Worm (Caenorhabditis elegans) whole organism, late embryonic: ENCODE results near the gene EEED8.2.

Experiments
- C08G9.2 ChIP-seq: sonication (generic microtip); optimal IDR thresholded peaks from 2 replicates; lab custom pipeline; 2016; ENCODE audit warnings: mild to moderate bottlenecking, missing genetic modification characterization, moderate library complexity, missing compliant biosample characterization
- C38D4.7 ChIP-seq: fragments of 200-800 bp; sonication (Bioruptor generic); optimal IDR thresholded peaks from 2 replicates; lab custom pipeline; 2018; ENCODE audit warnings: mild to moderate bottlenecking, missing genetic modification characterization, moderate library complexity, missing compliant biosample characterization
- K02D7.2 ChIP-seq: sonication (generic microtip); optimal IDR thresholded peaks from 2 replicates; lab custom pipeline; 2017; ENCODE audit warnings: mild to moderate bottlenecking, missing genetic modification characterization, missing compliant biosample characterization
- K09A11.1 ChIP-seq: sonication (generic microtip); optimal IDR thresholded peaks from 2 replicates; lab custom pipeline; 2017; ENCODE audit warnings: antibody characterized with exemption, mild to moderate bottlenecking, missing genetic modification characterization, missing compliant biosample characterization; ENCODE audit not compliant: insufficient read depth
- T23F11.4 ChIP-seq: fragments of 200-800 bp; sonication (Bioruptor generic); optimal IDR thresholded peaks from 2 replicates; lab custom pipeline; 2018; ENCODE audit warnings: mild to moderate bottlenecking, missing genetic modification characterization, missing compliant biosample characterization
- ahr-1 ChIP-seq: sonication (generic microtip); optimal IDR thresholded peaks from 2 replicates; lab custom pipeline; 2016; ENCODE audit warnings: missing genetic modification characterization, missing compliant biosample characterization
- ceh-14 ChIP-seq: sonication (generic microtip); optimal IDR thresholded peaks from 2 replicates; lab custom pipeline; 2016; ENCODE audit warnings: missing genotype, missing genetic modification characterization, missing compliant biosample characterization
- ceh-18 ChIP-seq: sonication (generic microtip); optimal IDR thresholded peaks from 2 replicates; lab custom pipeline; 2016; ENCODE audit warnings: missing genetic modification characterization, missing compliant biosample characterization
- ceh-2 ChIP-seq: sonication (generic microtip); optimal IDR thresholded peaks from 2 replicates; lab custom pipeline; 2016; ENCODE audit warnings: missing genotype, missing genetic modification characterization, missing compliant biosample characterization
- ceh-22 ChIP-seq: sonication (generic microtip); optimal IDR thresholded peaks from 2 replicates; lab custom pipeline; 2017; ENCODE audit warnings: missing biosample characterization, missing genetic modification characterization
- ceh-30 ChIP-seq: fragments of 150-350 bp; optimal IDR thresholded peaks from 2 replicates; lab custom pipeline; 2014; ENCODE audit warnings: missing biosample characterization, missing genetic modification characterization
- ceh-31 ChIP-seq: sonication (generic microtip); optimal IDR thresholded peaks from 2 replicates; lab custom pipeline; 2016; ENCODE audit warnings: missing genetic modification characterization, missing compliant biosample characterization
- ceh-34 ChIP-seq: sonication (generic microtip); optimal IDR thresholded peaks from 2 replicates; lab custom pipeline; 2016; ENCODE audit warnings: mild to moderate bottlenecking, missing genetic modification characterization, missing compliant biosample characterization
- ceh-45 ChIP-seq: fragments of 200-800 bp; sonication (Bioruptor generic); IDR thresholded peaks from 2 replicates; pipeline ENCODE4 v1.3.6; 2022; ENCODE audit warnings: missing genetic modification reagents, missing genetic modification characterization, missing compliant biosample characterization
- ceh-48 ChIP-seq: sonication (generic microtip); optimal IDR thresholded peaks from 2 replicates; lab custom pipeline; 2016; ENCODE audit warnings: missing genetic modification characterization, inconsistent platforms, missing compliant biosample characterization
- ceh-6 ChIP-seq: fragments of 200-800 bp; sonication (Bioruptor generic); optimal IDR thresholded peaks from 2 replicates; lab custom pipeline; 2018; ENCODE audit warnings: mild to moderate bottlenecking, missing genetic modification characterization, missing compliant biosample characterization
- che-1 ChIP-seq: sonication (generic microtip); optimal IDR thresholded peaks from 2 replicates; lab custom pipeline; 2016; ENCODE audit warnings: mild to moderate bottlenecking, missing genetic modification characterization, missing compliant biosample characterization
- dmd-4 ChIP-seq: sonication (generic microtip); optimal IDR thresholded peaks from 2 replicates; lab custom pipeline; 2016; ENCODE audit warnings: borderline replicate concordance, missing genetic modification characterization, missing compliant biosample characterization
- dve-1 ChIP-seq: sonication (generic microtip); optimal IDR thresholded peaks from 2 replicates; lab custom pipeline; 2017; ENCODE audit warnings: antibody characterized with exemption, mild to moderate bottlenecking, missing genetic modification characterization, missing compliant biosample characterization
- elt-2 ChIP-seq: sonication (generic microtip); optimal IDR thresholded peaks from 2 replicates; lab custom pipeline; 2016; ENCODE audit warnings: missing genetic modification reagents, missing genetic modification characterization, missing compliant biosample characterization
- elt-4 ChIP-seq: sonication (generic microtip); optimal IDR thresholded peaks from 2 replicates; lab custom pipeline; 2016; ENCODE audit warnings: missing genetic modification characterization, missing compliant biosample characterization
- ets-4 ChIP-seq: sonication (generic microtip); optimal IDR thresholded peaks from 2 replicates; lab custom pipeline; 2016; ENCODE audit warnings: missing genetic modification characterization, missing compliant biosample characterization
- fkh-6 ChIP-seq: sonication (generic microtip); optimal IDR thresholded peaks from 2 replicates; lab custom pipeline; 2016; ENCODE audit warnings: missing genetic modification characterization, missing compliant biosample characterization
- gmeb-2 ChIP-seq: sonication (generic microtip); optimal IDR thresholded peaks from 2 replicates; lab custom pipeline; 2016; ENCODE audit warnings: missing genetic modification characterization, inconsistent platforms, missing compliant biosample characterization
- hlh-15 ChIP-seq: sonication (generic microtip); optimal IDR thresholded peaks from 2 replicates; lab custom pipeline; 2016; ENCODE audit warnings: missing genetic modification characterization, missing compliant biosample characterization
- hlh-30 ChIP-seq: sonication (generic microtip); optimal IDR thresholded peaks from 2 replicates; lab custom pipeline; 2017; ENCODE audit warnings: antibody characterized with exemption, missing genetic modification characterization, missing compliant biosample characterization; ENCODE audit not compliant: insufficient read depth
- hlh-6 ChIP-seq: sonication (generic microtip); optimal IDR thresholded peaks from 2 replicates; lab custom pipeline; 2016; ENCODE audit warnings: missing genotype, missing genetic modification characterization, missing compliant biosample characterization
- lim-6 ChIP-seq: sonication (generic microtip); optimal IDR thresholded peaks from 2 replicates; lab custom pipeline; 2016; ENCODE audit warnings: missing genetic modification characterization, missing compliant biosample characterization
- lin-11 ChIP-seq: fragments of 200-800 bp; sonication (Bioruptor generic); optimal IDR thresholded peaks from 2 replicates; lab custom pipeline; 2018; ENCODE audit warnings: mild to moderate bottlenecking, missing genetic modification characterization, missing compliant biosample characterization
- madf-2 ChIP-seq: sonication (generic microtip); optimal IDR thresholded peaks from 2 replicates; lab custom pipeline; 2017; ENCODE audit warnings: missing genetic modification characterization, missing compliant biosample characterization
- mec-3 ChIP-seq: sonication (generic microtip); optimal IDR thresholded peaks from 2 replicates; lab custom pipeline; 2016; ENCODE audit warnings: borderline replicate concordance, missing genetic modification characterization, missing compliant biosample characterization
- nfya-1 ChIP-seq: sonication (generic microtip); optimal IDR thresholded peaks from 2 replicates; lab custom pipeline; 2017; ENCODE audit warnings: missing genetic modification characterization, mild to moderate bottlenecking, missing compliant biosample characterization, antibody characterized with exemption, moderate library complexity
- nhr-232 ChIP-seq: sonication (generic microtip); optimal IDR thresholded peaks from 2 replicates; lab custom pipeline; 2016; ENCODE audit warnings: missing genetic modification characterization, missing compliant biosample characterization
- npax-4 ChIP-seq: sonication (generic microtip); optimal IDR thresholded peaks from 2 replicates; lab custom pipeline; 2016; ENCODE audit warnings: missing genetic modification characterization, missing compliant biosample characterization
- odd-2 ChIP-seq: sonication (generic microtip); optimal IDR thresholded peaks from 2 replicates; lab custom pipeline; 2017; ENCODE audit warnings: antibody characterized with exemption, mild to moderate bottlenecking, missing genetic modification characterization, missing compliant biosample characterization
- pag-3 ChIP-seq: sonication (generic microtip); optimal IDR thresholded peaks from 2 replicates; lab custom pipeline; 2016; ENCODE audit warnings: missing compliant biosample characterization, missing genetic modification characterization, borderline replicate concordance
- pax-1 ChIP-seq: fragments of 150-350 bp; optimal IDR thresholded peaks from 2 replicates; lab custom pipeline; 2014; ENCODE audit warnings: missing biosample characterization, missing genetic modification characterization
- pha-2 ChIP-seq: sonication (generic microtip); optimal IDR thresholded peaks from 2 replicates; lab custom pipeline; 2017; ENCODE audit warnings: mild to moderate bottlenecking, missing genetic modification characterization, missing compliant biosample characterization
- pqm-1 ChIP-seq: sonication (generic microtip); optimal IDR thresholded peaks from 2 replicates; lab custom pipeline; 2016; ENCODE audit warnings: missing genetic modification characterization, missing compliant biosample characterization
- pros-1 ChIP-seq: fragments of 150-350 bp; optimal IDR thresholded peaks from 2 replicates; lab custom pipeline; 2014; ENCODE audit warnings: missing biosample characterization, missing genetic modification reagents, missing genetic modification characterization
- ref-2 ChIP-seq: sonication (generic microtip); optimal IDR thresholded peaks from 2 replicates; lab custom pipeline; 2016; ENCODE audit warnings: missing genetic modification characterization, missing compliant biosample characterization
- rnt-1 ChIP-seq: sonication (generic microtip); optimal IDR thresholded peaks from 2 replicates; lab custom pipeline; 2016; ENCODE audit warnings: missing genetic modification characterization, missing compliant biosample characterization
- sox-2 ChIP-seq: fragments of 200-800 bp; sonication (Bioruptor generic); IDR thresholded peaks from 2 replicates; pipeline ENCODE4 v1.3.6; 2022; ENCODE audit warnings: missing genetic modification reagents, missing genetic modification characterization, missing compliant biosample characterization
- sox-4 ChIP-seq: sonication (generic microtip); optimal IDR thresholded peaks from 2 replicates; lab custom pipeline; 2017; ENCODE audit warnings: mild to moderate bottlenecking, missing genetic modification characterization, inconsistent platforms, missing compliant biosample characterization
- tbx-2 ChIP-seq: sonication (generic microtip); optimal IDR thresholded peaks from 2 replicates; lab custom pipeline; 2016; ENCODE audit warnings: missing genetic modification characterization, missing compliant biosample characterization
- ttx-3 ChIP-seq: sonication (generic microtip); optimal IDR thresholded peaks from 2 replicates; lab custom pipeline; 2016; ENCODE audit warnings: missing genetic modification reagents, missing genetic modification characterization, missing compliant biosample characterization
- unc-42 ChIP-seq: sonication (generic microtip); optimal IDR thresholded peaks from 2 replicates; lab custom pipeline; 2016; ENCODE audit warnings: missing genotype, missing genetic modification characterization, missing compliant biosample characterization
- unc-55 ChIP-seq: sonication (generic microtip); optimal IDR thresholded peaks from 2 replicates; lab custom pipeline; 2017; ENCODE audit warnings: missing biosample characterization, missing genetic modification reagents, missing genetic modification characterization
- unc-86 ChIP-seq: sonication (generic microtip); optimal IDR thresholded peaks from 2 replicates; lab custom pipeline; 2016; ENCODE audit warnings: missing genetic modification characterization, missing compliant biosample characterization
- zip-5 ChIP-seq: sonication (generic microtip); optimal IDR thresholded peaks from 2 replicates; lab custom pipeline; 2016; ENCODE audit warnings: missing genetic modification characterization, missing compliant biosample characterization

Gene EEED8.2

DNA sequence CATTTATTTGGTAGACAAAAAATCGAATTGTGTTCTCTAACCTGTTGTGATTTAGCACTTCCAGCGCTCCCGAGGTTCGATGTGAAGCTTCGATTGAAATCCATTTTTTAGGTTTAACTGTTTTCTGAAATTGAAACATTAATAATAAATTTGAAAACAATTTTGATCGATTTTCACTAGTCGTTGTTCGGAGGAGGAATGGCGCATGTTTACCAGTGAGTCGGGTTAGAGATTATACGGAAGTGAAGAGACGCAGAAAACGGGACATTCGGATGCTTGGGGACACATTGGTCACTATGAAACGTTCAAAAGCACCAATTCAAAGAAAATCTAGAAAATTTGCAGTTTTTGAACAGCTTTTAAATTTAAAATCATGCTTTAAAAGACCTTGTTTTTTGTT is 17.7 kb upstream of the EEED8.2 start, which contains the start of gene fbxl-3:
TSS of gene fbxl-3 (minus strand) at position 124 of the 400 bp plus-strand sequence.
- TF ChIP-seq ceh-22 (tag; lab: Kevin White, UChicago), result no peak
- no peak for TF ChIP-seq mec-3
- no peak for TF ChIP-seq ref-2
- no peak for TF ChIP-seq npax-4 (tag; lab: Kevin White, UChicago)
- TF ChIP-seq nhr-232 (tag; lab: Kevin White, UChicago), result no peak
- no peak for TF ChIP-seq sox-2 (GFP tag; lab: Robert Waterston, UW)
- no peak for TF ChIP-seq ets-4
- no peak for TF ChIP-seq odd-2 (tag; lab: Kevin White, UChicago)

DNA sequence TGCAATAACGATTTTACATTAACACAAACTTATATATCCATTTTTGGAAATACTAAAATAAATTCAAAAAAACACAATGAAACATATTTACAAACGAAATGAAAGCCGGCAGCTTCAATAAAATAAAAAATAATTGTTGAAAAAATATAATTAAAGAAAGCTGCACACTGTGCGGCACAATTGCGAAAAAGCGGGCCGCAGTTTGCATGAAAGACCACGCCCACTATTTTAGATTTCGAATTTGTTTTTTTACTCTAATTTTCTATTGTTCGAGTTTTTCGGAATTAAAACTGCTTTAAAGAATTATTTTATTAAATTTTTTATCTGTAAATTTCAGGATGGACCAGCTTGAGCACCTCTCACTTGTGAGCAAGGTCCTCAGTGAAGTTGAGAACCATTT is 17.3 kb upstream of the EEED8.2 start, which contains the start of gene mog-5:
TSS of gene mog-5 (plus strand) at position 338 of the 400 bp plus-strand sequence.
- no peak for TF ChIP-seq ahr-1 (tag; lab: Kevin White, UChicago)
- TF ChIP-seq dve-1 (tag; lab: Kevin White, UChicago), result no peak
- no peak for TF ChIP-seq ceh-18 (tag; lab: Kevin White, UChicago)
- peak; percentile 82 for TF ChIP-seq K09A11.1 (tag; lab: Kevin White, UChicago)
- peak; percentile 36 for TF ChIP-seq lin-11 (tag; lab: Kevin White, UChicago)
- no peak for TF ChIP-seq rnt-1 (tag; lab: Kevin White, UChicago)
- peak; percentile 21 for TF ChIP-seq che-1 (tag; lab: Kevin White, UChicago)
- no peak for TF ChIP-seq madf-2 (tag; lab: Kevin White, UChicago)
- no peak for TF ChIP-seq K02D7.2 (tag; lab: Kevin White, UChicago)
- TF ChIP-seq lim-6 (tag; lab: Kevin White, UChicago), result no peak
- TF ChIP-seq hlh-6, result no peak
- no peak for TF ChIP-seq T23F11.4 (GFP tag; lab: Kevin White, UChicago)
- TF ChIP-seq hlh-15 (tag; lab: Kevin White, UChicago), result no peak
- no peak for TF ChIP-seq ceh-22 (tag; lab: Kevin White, UChicago)
- no peak for TF ChIP-seq fkh-6 (tag; lab: Kevin White, UChicago)
- no peak for TF ChIP-seq npax-4 (tag; lab: Kevin White, UChicago)
- TF ChIP-seq pqm-1 (tag; lab: Kevin White, UChicago), result no peak
- no peak for TF ChIP-seq unc-55 (GFP tag; lab: Kevin White, UChicago)
- TF ChIP-seq pha-2 (tag; lab: Kevin White, UChicago), result peak; percentile 32
- TF ChIP-seq ceh-2 (tag; lab: Kevin White, UChicago), result peak; percentile 5
- TF ChIP-seq zip-5 (tag; lab: Kevin White, UChicago), result peak; percentile 13
- TF ChIP-seq ref-2, result peak; percentile 26
- TF ChIP-seq ceh-6 (GFP tag; lab: Kevin White, UChicago), result no peak
- TF ChIP-seq sox-2 (GFP tag; lab: Robert Waterston, UW), result no peak; the same call in 1 of the 2 replicates
- no peak for TF ChIP-seq pax-1 (tag; lab: Kevin White, UChicago)
- peak; percentile 55 for TF ChIP-seq sox-4 (tag; lab: Kevin White, UChicago)
- peak; percentile 32 for TF ChIP-seq nfya-1 (tag; lab: Kevin White, UChicago)
- peak; percentile 26 for TF ChIP-seq unc-86 (tag; lab: Kevin White, UChicago)
- TF ChIP-seq pag-3, result no peak
- TF ChIP-seq hlh-30, result no peak
- TF ChIP-seq ttx-3 (tag; lab: Kevin White, UChicago), result peak; percentile 69
- TF ChIP-seq ceh-34 (tag; lab: Kevin White, UChicago), result no peak
- no peak for TF ChIP-seq gmeb-2 (tag; lab: Kevin White, UChicago)
- TF ChIP-seq ceh-48 (tag; lab: Kevin White, UChicago), result no peak
- no peak for TF ChIP-seq ets-4
- peak; percentile 50 for TF ChIP-seq nhr-232 (tag; lab: Kevin White, UChicago)
- TF ChIP-seq unc-42, result peak; percentile 65
- no peak for TF ChIP-seq ceh-30 (tag; lab: Kevin White, UChicago)
- TF ChIP-seq elt-4 (tag; lab: Kevin White, UChicago), result no peak
- TF ChIP-seq ceh-45 (GFP tag; lab: Robert Waterston, UW), result no peak
- TF ChIP-seq mec-3, result no peak
- peak; percentile 50 for TF ChIP-seq tbx-2 (tag; lab: Kevin White, UChicago)
- TF ChIP-seq C08G9.2, result no peak
- TF ChIP-seq C38D4.7, result peak; percentile 38
- no peak for TF ChIP-seq pros-1 (tag; lab: Kevin White, UChicago)
- TF ChIP-seq ceh-31, result peak; percentile 11
- TF ChIP-seq ceh-14 (tag; lab: Kevin White, UChicago), result peak; percentile 43
- no peak for TF ChIP-seq dmd-4
- no peak for TF ChIP-seq elt-2 (tag; lab: Kevin White, UChicago)
